Fruit fly (Drosophila melanogaster): ENCODE data around the gene CG44422.

Gene CG44422

dm6 chrX:11284993-11285392 is 17.6 kb downstream of the CG44422 start:
- no peak for TF ChIP-seq CG9705 (GFP tag; optimal IDR thresholded peaks at IDR 0.05)
- TF ChIP-seq br (GFP tag; optimal IDR thresholded peaks at IDR 0.05): no peak
- TF ChIP-seq usp (GFP tag; optimal IDR thresholded peaks at IDR 0.05): no peak
- no peak for TF ChIP-seq fru (GFP tag; optimal IDR thresholded peaks at IDR 0.05)
- TF ChIP-seq Sp1 (GFP tag; optimal IDR thresholded peaks at IDR 0.05): no peak
- no peak for TF ChIP-seq OdsH (GFP tag; optimal IDR thresholded peaks at IDR 0.05)
- TF ChIP-seq sage (GFP tag; optimal IDR thresholded peaks at IDR 0.05): no peak
- no peak for TF ChIP-seq dmrt93B (GFP tag; optimal IDR thresholded peaks at IDR 0.05)
- TF ChIP-seq sv (GFP tag; optimal IDR thresholded peaks at IDR 0.05): no peak
- TF ChIP-seq Rel (GFP tag; optimal IDR thresholded peaks at IDR 0.05): no peak
- TF ChIP-seq Rel (tag; optimal IDR thresholded peaks at IDR 0.05): no peak
- TF ChIP-seq dsf (GFP tag; optimal IDR thresholded peaks at IDR 0.05; ENCODE audit: borderline replicate concordance): no peak
- no peak for TF ChIP-seq Dif (GFP tag; optimal IDR thresholded peaks at IDR 0.05; ENCODE audit: partially characterized antibody)
- no peak for TF ChIP-seq dl (GFP tag; optimal IDR thresholded peaks at IDR 0.05; ENCODE audit: insufficient read depth in 1 of 2, partially characterized antibody in 2 of 2)
- no peak for TF ChIP-seq brk (GFP tag; optimal IDR thresholded peaks at IDR 0.05)
- no peak for TF ChIP-seq CrebA (GFP tag; optimal IDR thresholded peaks at IDR 0.05; ENCODE audit: borderline replicate concordance)
- TF ChIP-seq psq (GFP tag; optimal IDR thresholded peaks at IDR 0.05): no peak
- no peak for TF ChIP-seq ey (GFP tag; optimal IDR thresholded peaks at IDR 0.05)
- TF ChIP-seq woc (GFP tag; optimal IDR thresholded peaks at IDR 0.05): no peak
- no peak for TF ChIP-seq N (GFP tag; optimal IDR thresholded peaks at IDR 0.05)

- TF ChIP-seq OdsH (GFP tag; optimal IDR thresholded peaks at IDR 0.05): no peak
- no peak for TF ChIP-seq Hnf4 (GFP tag; optimal IDR thresholded peaks at IDR 0.05)
- no peak for TF ChIP-seq sv (GFP tag; optimal IDR thresholded peaks at IDR 0.05)
- no peak for TF ChIP-seq Dif (GFP tag; optimal IDR thresholded peaks at IDR 0.05; ENCODE audit: partially characterized antibody)
- TF ChIP-seq pan (optimal IDR thresholded peaks at IDR 0.05): no peak
- TF ChIP-seq sage (GFP tag; optimal IDR thresholded peaks at IDR 0.05): no peak
- TF ChIP-seq Dfd (GFP tag; optimal IDR thresholded peaks at IDR 0.05): no peak
- TF ChIP-seq Hr78 (GFP tag; optimal IDR thresholded peaks at IDR 0.05): no peak
- no peak for TF ChIP-seq woc (GFP tag; optimal IDR thresholded peaks at IDR 0.05)
- no peak for TF ChIP-seq fru (GFP tag; optimal IDR thresholded peaks at IDR 0.05)
- no peak for TF ChIP-seq jim (GFP tag; optimal IDR thresholded peaks at IDR 0.05)
- TF ChIP-seq N (GFP tag; optimal IDR thresholded peaks at IDR 0.05): no peak
- TF ChIP-seq usp (GFP tag; optimal IDR thresholded peaks at IDR 0.05): no peak
- TF ChIP-seq HLH106 (tag; optimal IDR thresholded peaks at IDR 0.05): no peak
- no peak for TF ChIP-seq tai (GFP tag; optimal IDR thresholded peaks at IDR 0.05)
- no peak for TF ChIP-seq Rel (GFP tag; optimal IDR thresholded peaks at IDR 0.05)
- TF ChIP-seq Rel (tag; optimal IDR thresholded peaks at IDR 0.05): no peak
- no peak for TF ChIP-seq GATAd (GFP tag; optimal IDR thresholded peaks at IDR 0.05)
These were observed 19.0 kb downstream of the CG44422 start for dm6 chrX:11283570-11283969.

dm6 chrX:11247936-11248335 is 54.6 kb downstream of the CG44422 start, which contains the start of gene CG15198:
Gene CG15198 (plus strand): TSS chrX:11248236.
- TF ChIP-seq brk (GFP tag; optimal IDR thresholded peaks at IDR 0.05) (no peak), jim (GFP tag; optimal IDR thresholded peaks at IDR 0.05) (no peak), ey (GFP tag; optimal IDR thresholded peaks at IDR 0.05) (no peak), Jra (GFP tag; optimal IDR thresholded peaks at IDR 0.05) (no peak)

dm6 chrX:11203104-11203503 is 99.5 kb downstream of the CG44422 start:
- TF ChIP-seq CrebA (GFP tag; optimal IDR thresholded peaks at IDR 0.05; ENCODE audit: borderline replicate concordance) (no peak), Dfd (GFP tag; optimal IDR thresholded peaks at IDR 0.05) (peak; percentile 83)

- TF ChIP-seq sage (GFP tag; optimal IDR thresholded peaks at IDR 0.05) (no peak), lola (GFP tag; optimal IDR thresholded peaks at IDR 0.05) (no peak), Rel (GFP tag; optimal IDR thresholded peaks at IDR 0.05) (no peak), Rel (tag; optimal IDR thresholded peaks at IDR 0.05) (no peak), dmrt93B (GFP tag; optimal IDR thresholded peaks at IDR 0.05) (no peak), h (GFP tag; optimal IDR thresholded peaks at IDR 0.05) (no peak), Abd-B (GFP tag; optimal IDR thresholded peaks at IDR 0.05) (no peak), woc (GFP tag; optimal IDR thresholded peaks at IDR 0.05) (no peak), Jra (GFP tag; optimal IDR thresholded peaks at IDR 0.05) (no peak), Dfd (GFP tag; optimal IDR thresholded peaks at IDR 0.05) (no peak), foxo (GFP tag; optimal IDR thresholded peaks at IDR 0.05) (no peak), CG32264 (GFP tag; optimal IDR thresholded peaks at IDR 0.05) (no peak), OdsH (GFP tag; optimal IDR thresholded peaks at IDR 0.05) (no peak), GATAd (GFP tag; optimal IDR thresholded peaks at IDR 0.05) (no peak), jim (GFP tag; optimal IDR thresholded peaks at IDR 0.05) (no peak), dl (GFP tag; optimal IDR thresholded peaks at IDR 0.05; ENCODE audit: insufficient read depth in 1 of 2, partially characterized antibody in 2 of 2) (no peak), tai (GFP tag; optimal IDR thresholded peaks at IDR 0.05) (no peak), psq (GFP tag; optimal IDR thresholded peaks at IDR 0.05) (no peak), Mio (GFP tag; optimal IDR thresholded peaks at IDR 0.05) (no peak)
These were observed 100.6 kb downstream of the CG44422 start, which contains the start of gene CG11106 for dm6 chrX:11201948-11202347. Gene CG11106 (plus strand): TSS chrX:11202248.

Data from whole organism, wandering third instar larva.